Worm (Caenorhabditis elegans) whole organism, L4/young adult: ENCODE data around the gene acr-15.

Experiments used
- W03F9.2 ChIP-seq: fragments of 150-350 bp; optimal IDR thresholded peaks from 2 replicates; lab custom pipeline; 2014; ENCODE audit warnings: missing biosample characterization, missing genetic modification characterization
- dao-5 ChIP-seq: sonication (generic microtip); optimal IDR thresholded peaks from 2 replicates; lab custom pipeline; 2016; ENCODE audit warnings: missing genotype, missing genetic modification characterization, moderate library complexity, missing compliant biosample characterization
- him-1 ChIP-seq: sonication (generic microtip); optimal IDR thresholded peaks from 2 replicates; lab custom pipeline; 2016; ENCODE audit warnings: missing genotype, missing genetic modification reagents, missing genetic modification characterization, missing compliant biosample characterization

Gene acr-15

DNA sequence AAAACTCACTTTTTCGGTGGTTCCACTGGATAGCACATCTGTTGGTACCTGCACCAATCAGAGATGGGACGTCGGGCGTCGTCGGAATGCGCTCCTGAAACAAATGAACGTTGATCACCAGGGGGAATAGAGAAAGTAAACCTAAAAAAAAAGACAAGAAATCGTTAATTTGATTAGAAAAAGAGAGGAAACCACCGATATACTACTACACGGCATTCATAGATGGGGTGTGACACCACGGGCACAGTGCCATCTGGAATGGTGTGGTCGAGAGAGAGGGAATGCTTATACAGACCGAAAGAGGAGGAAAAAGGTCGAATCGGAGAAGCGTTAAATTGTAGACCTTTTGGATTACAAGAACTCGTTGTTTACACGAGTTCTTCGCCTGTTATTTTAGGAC, 35.6 kb downstream of the acr-15 start, which contains the start of gene C10B5.3:
Gene C10B5.3 (minus strand): TSS at position 101 of the 400 bp plus-strand sequence.
- TF ChIP-seq W03F9.2 (tag; lab: Kevin White, UChicago) (no peak), him-1 (tag; lab: Kevin White, UChicago) (no peak), dao-5 (tag; lab: Kevin White, UChicago) (no peak)

DNA sequence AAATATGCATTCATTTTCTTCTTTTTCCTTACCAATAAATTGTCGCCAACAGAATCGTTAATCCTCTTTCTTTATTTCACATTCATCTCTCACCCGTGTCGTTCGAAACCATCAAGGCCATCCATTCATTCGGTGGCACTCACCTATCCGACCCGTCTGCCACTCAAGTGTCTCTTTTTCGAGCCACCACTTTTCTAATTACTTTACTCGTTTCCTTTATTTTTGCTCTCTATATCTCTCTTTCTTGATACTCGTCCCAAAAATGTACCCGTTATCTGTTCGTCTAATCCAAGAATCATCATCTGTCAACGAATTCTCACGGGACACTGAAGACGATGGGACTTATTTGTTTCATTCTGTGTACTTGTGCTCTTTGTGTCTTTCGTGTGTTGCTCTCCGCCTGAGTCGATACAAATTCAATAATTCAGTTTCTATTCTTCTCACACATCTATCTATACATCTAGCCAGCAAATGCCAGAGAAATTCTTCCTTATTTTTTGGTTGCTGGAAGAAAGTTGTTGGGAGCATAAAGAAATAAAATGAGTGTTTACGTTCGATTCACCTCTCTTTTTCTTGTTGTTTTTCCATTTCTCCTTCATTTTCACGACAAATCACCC, 40.3 kb downstream of the acr-15 start:
- TF ChIP-seq dao-5 (tag; lab: Kevin White, UChicago) (no peak), W03F9.2 (tag; lab: Kevin White, UChicago) (no peak), him-1 (tag; lab: Kevin White, UChicago) (no peak)

DNA sequence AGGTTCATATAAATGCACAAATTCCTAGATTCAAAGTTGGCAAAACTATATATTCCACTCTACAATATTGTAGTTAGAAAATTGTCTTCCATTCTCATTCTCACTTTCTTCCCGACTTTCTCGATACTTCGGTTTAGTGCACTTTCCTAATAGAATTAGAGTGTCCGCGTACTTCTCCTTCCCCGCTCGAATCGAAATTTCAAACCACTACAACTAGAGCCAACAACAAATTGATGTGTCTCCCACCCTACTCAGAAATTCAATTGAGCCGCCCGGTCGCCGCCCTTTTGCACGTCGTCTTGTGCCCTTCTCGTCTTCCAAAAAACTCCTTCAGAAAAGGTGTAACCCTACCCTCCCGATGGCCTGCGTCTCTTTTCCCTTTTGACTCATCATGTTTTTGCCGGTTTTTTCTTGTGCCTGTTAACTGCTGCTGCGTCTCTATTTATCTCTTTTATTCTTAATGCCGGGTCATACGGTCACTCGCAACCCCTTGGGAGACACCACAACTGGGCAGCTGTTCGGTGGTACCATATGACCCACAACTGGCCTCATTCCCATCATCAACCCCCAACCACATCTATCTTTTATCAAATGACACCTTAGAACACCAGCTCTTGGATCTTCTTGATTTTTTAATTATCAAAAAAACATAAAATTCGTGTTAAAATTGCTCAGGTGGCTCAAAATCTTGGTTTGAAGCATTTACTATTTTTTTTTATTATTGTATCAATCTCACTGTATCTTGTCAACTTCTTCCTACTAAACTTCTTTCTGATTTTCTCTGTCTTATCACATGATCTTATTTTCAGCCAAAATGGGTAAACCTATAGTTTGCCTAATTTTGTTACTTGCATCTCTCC, 41.8 kb downstream of the acr-15 start, which contains the start of gene tag-196:
Gene tag-196 (plus strand): TSS at position 810 of the 860 bp plus-strand sequence.
- no peak for TF ChIP-seq him-1 (tag; lab: Kevin White, UChicago)
- TF ChIP-seq W03F9.2 (tag; lab: Kevin White, UChicago): no peak
- no peak for TF ChIP-seq dao-5 (tag; lab: Kevin White, UChicago)

DNA sequence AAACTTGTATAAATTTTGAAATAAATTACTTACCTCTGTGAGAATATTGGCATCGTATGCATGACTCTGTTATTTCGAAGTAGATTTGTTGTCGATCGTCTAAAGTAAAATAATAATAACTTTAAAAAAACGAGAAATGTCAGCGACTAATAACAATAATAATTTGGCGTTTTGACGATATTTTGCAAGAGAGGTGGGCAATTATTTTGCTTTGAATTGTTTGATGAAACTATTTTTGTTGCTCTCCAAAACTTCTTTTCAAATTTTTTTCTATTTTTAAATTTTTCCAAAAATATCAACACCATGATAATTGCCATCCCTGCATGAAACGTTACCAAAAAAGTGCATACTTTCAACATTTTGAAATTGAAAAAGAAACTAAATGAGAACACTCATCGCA, 46.7 kb downstream of the acr-15 start, which contains the start of gene F41E6.7:
Gene F41E6.7 (minus strand): TSS at position 101 of the 400 bp plus-strand sequence.
- no peak for TF ChIP-seq him-1 (tag; lab: Kevin White, UChicago)
- no peak for TF ChIP-seq W03F9.2 (tag; lab: Kevin White, UChicago)
- TF ChIP-seq dao-5 (tag; lab: Kevin White, UChicago): no peak

DNA sequence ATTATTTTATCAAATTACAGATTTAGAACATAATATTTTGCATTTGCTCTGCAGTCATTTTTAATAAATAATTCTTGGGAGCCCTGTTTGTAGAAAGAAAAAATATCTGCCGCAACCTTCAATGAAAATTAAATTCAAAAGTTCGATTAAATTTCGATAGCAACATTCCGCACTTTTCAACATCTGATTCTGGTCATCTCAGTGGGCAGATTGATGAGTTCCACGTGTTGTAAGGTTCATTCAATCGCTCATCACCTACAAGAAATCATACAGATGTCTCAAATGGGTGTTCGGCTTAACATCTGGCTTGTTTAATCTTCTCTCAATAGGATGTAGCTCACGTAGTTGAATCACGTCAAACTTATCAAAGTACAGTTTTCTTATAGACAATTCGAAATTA, 47.5 kb downstream of the acr-15 start:
- TF ChIP-seq him-1 (tag; lab: Kevin White, UChicago) (no peak), dao-5 (tag; lab: Kevin White, UChicago) (no peak)

DNA sequence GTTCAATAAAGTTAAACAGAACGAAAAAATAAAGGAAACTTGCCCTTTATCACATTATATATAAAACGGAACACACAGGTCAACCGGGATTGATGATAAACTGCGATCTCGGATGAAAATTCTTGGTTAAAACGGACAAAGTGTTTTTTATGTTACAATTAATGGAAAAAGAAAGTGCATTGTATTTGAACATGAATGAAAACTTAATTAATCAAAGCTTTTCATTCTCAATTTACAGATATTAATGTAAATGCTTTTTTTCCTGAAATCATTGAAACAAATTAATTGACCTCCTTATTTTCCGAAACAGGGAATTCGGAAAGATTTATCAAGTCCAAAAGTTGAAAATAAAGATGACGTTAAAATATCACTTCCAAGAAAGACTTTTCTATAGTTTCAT, 48.9 kb downstream of the acr-15 start, which contains the start of gene F41E6.8:
Gene F41E6.8 (minus strand): TSS at position 101 of the 400 bp plus-strand sequence.
- TF ChIP-seq dao-5 (tag; lab: Kevin White, UChicago) (no peak), him-1 (tag; lab: Kevin White, UChicago) (no peak), W03F9.2 (tag; lab: Kevin White, UChicago) (no peak)

DNA sequence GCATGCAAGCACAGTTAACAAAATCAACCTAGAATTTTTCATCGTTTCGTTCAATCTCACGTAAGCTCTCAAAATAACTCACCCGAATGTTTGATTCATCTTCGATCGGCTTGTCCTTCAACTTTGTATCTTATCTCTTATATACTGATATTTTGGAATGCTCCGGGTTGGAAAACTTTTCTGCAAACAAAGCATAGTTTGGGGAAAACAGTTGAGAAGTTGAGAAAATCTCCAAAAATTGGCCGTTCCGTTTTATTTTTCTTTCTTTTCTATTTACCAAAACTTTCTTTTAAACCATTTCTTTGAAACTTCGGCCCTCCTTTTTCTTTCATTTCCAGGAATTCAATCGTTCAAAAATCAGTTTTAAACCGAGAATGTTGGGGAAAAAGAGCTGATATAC, 50.1 kb downstream of the acr-15 start, which contains the start of gene F41E6.15:
Gene F41E6.15 (minus strand): TSS at position 101 of the 400 bp plus-strand sequence.
- TF ChIP-seq dao-5 (tag; lab: Kevin White, UChicago) (no peak), W03F9.2 (tag; lab: Kevin White, UChicago) (no peak), him-1 (tag; lab: Kevin White, UChicago) (no peak)

DNA sequence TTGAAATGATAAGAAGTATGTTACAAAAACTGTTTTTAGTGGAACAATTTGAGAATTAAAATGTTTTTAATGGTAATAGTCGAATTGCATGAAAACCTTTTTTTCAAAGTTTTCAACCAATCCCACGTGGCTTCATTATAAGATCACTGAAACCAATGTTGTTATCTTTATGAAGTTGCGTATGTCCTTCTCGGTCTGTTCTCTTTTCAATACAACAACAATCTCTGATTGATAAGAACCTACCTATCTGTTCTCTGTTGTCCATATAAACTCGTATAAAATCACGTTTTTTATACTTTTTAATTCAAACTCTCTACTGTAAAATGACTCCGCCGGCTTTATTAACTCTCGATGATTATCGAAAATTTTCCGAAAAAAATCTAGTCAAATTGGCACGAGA, 50.8 kb downstream of the acr-15 start, which contains the start of gene F41E6.5:
Gene F41E6.5 (plus strand): TSS at position 209 of the 400 bp plus-strand sequence.
- TF ChIP-seq W03F9.2 (tag; lab: Kevin White, UChicago) (no peak), dao-5 (tag; lab: Kevin White, UChicago) (no peak), him-1 (tag; lab: Kevin White, UChicago) (no peak)
